ENCODE assay signal across 1 fruit fly cellular context in genomic region chr2L:1649244-1649827, dm6.
TF ChIP-seq lines count a peak whose summit lies in the region.

No protein-coding gene starts in this region.

TF ChIP-seq in whole organism, embryonic, 481 proteins besides CTCF, POLR2A, EP300 and RAD21 (continued from another document and continues in another):
- TF ChIP-seq Hey (tag; optimal IDR thresholded peaks at IDR 0.05; lab: Kevin White, UChicago) (no peak), CG10366 (GFP tag; IDR thresholded peaks at IDR 0.05; lab: Robert Waterston, UW) (peak; percentile 85), CG2202 (tag; optimal IDR thresholded peaks at IDR 0.05; lab: Kevin White, UChicago) (peak; percentile 57), CG6254 (GFP tag; optimal IDR thresholded peaks at IDR 0.05; lab: Kevin White, UChicago) (peak; percentile 88), Optix (GFP tag; IDR thresholded peaks at IDR 0.05; lab: Robert Waterston, UW) (peak; percentile 89), fru (optimal IDR thresholded peaks at IDR 0.05; lab: Kevin White, UChicago) (no peak), Oli (tag; optimal IDR thresholded peaks at IDR 0.05; lab: Kevin White, UChicago) (peak; percentile 96), gcm (GFP tag; optimal IDR thresholded peaks at IDR 0.05; lab: Kevin White, UChicago) (peak; percentile 96), abd-A (tag; optimal IDR thresholded peaks at IDR 0.05; lab: Kevin White, UChicago) (peak; percentile 53), CG15696 (tag; optimal IDR thresholded peaks at IDR 0.05; lab: Kevin White, UChicago) (peak; percentile 54), nau (GFP tag; optimal IDR thresholded peaks at IDR 0.05; lab: Kevin White, UChicago) (peak; percentile 74), pzg (GFP tag; optimal IDR thresholded peaks at IDR 0.05; lab: Kevin White, UChicago) (no peak), Dbx (GFP tag; IDR thresholded peaks at IDR 0.05; lab: Robert Waterston, UW) (peak; percentile 85), CG11247 (GFP tag; IDR thresholded peaks at IDR 0.05; lab: Robert Waterston, UW) (peak; percentile 88), CG4282 (GFP tag; optimal IDR thresholded peaks at IDR 0.05; lab: Kevin White, UChicago) (no peak), stc (GFP tag; IDR thresholded peaks at IDR 0.05; lab: Robert Waterston, UW) (peak; percentile 94), Taf1 (GFP tag; IDR thresholded peaks at IDR 0.05; lab: Robert Waterston, UW) (peak; percentile 61), CG18599 (GFP tag; optimal IDR thresholded peaks at IDR 0.05; lab: Kevin White, UChicago) (peak; percentile 97), CG12769 (tag; optimal IDR thresholded peaks at IDR 0.05; lab: Kevin White, UChicago) (no peak), Nf-YB (GFP tag; optimal IDR thresholded peaks at IDR 0.05; lab: Kevin White, UChicago) (peak; percentile 85), CG8281 (tag; optimal IDR thresholded peaks at IDR 0.05; lab: Kevin White, UChicago) (peak; percentile 86), CG10462 (GFP tag; optimal IDR thresholded peaks at IDR 0.05; lab: Kevin White, UChicago) (peak; percentile 70), CG16779 (GFP tag; IDR thresholded peaks at IDR 0.05; lab: Robert Waterston, UW) (peak; percentile 71; the same call in 1 of the 2 replicates), Ravus (GFP tag; IDR thresholded peaks at IDR 0.05; lab: Robert Waterston, UW) (peak; percentile 63), CG34376 (GFP tag; optimal IDR thresholded peaks at IDR 0.05; lab: Kevin White, UChicago) (peak; percentile 57), CG5953 (GFP tag; IDR thresholded peaks at IDR 0.05; lab: Robert Waterston, UW) (peak; percentile 91), TFAM (GFP tag; optimal IDR thresholded peaks at IDR 0.05; lab: Kevin White, UChicago) (no peak), ftz-f1 (GFP tag; optimal IDR thresholded peaks at IDR 0.05; lab: Kevin White, UChicago) (no peak), CG34224 (GFP tag; IDR thresholded peaks at IDR 0.05; lab: Robert Waterston, UW; ENCODE audit: partially characterized antibody) (no peak), hb (GFP tag; IDR thresholded peaks at IDR 0.05; lab: Robert Waterston, UW; ENCODE audit: partially characterized antibody) (no peak), pho (GFP tag; optimal IDR thresholded peaks at IDR 0.05; lab: Kevin White, UChicago) (no peak), CG9932 (GFP tag; IDR thresholded peaks at IDR 0.05; lab: Robert Waterston, UW) (peak; percentile 75), jigr1 (GFP tag; IDR thresholded peaks at IDR 0.05; lab: Robert Waterston, UW) (peak; percentile 73), CG32767 (GFP tag; IDR thresholded peaks at IDR 0.05; lab: Robert Waterston, UW) (peak; percentile 84), bcd (GFP tag; optimal IDR thresholded peaks at IDR 0.05; lab: Kevin White, UChicago) (peak; percentile 94), CG14050 (GFP tag; IDR thresholded peaks at IDR 0.05; lab: Robert Waterston, UW) (peak; percentile 86), CG9876 (GFP tag; optimal IDR thresholded peaks at IDR 0.05; lab: Kevin White, UChicago) (peak; percentile 26), Kr (GFP tag; optimal IDR thresholded peaks at IDR 0.05; lab: Kevin White, UChicago) (no peak), CG9609 (GFP tag; optimal IDR thresholded peaks at IDR 0.05; lab: Kevin White, UChicago) (no peak), Bteb2 (GFP tag; optimal IDR thresholded peaks at IDR 0.05; lab: Kevin White, UChicago) (no peak), esg (GFP tag; conservative IDR thresholded peaks at IDR 0.05; lab: Robert Waterston, UW) (peak; percentile 74), CG3407 (GFP tag; optimal IDR thresholded peaks at IDR 0.05; lab: Kevin White, UChicago) (peak; percentile 90), CG8290 (GFP tag; optimal IDR thresholded peaks at IDR 0.05; lab: Kevin White, UChicago) (peak; percentile 37), CG8290 (tag; optimal IDR thresholded peaks at IDR 0.05; lab: Kevin White, UChicago) (peak in 1 of 2 experiments; percentile 39), CG7786 (GFP tag; optimal IDR thresholded peaks at IDR 0.05; lab: Kevin White, UChicago) (no peak), sqz (GFP tag; optimal IDR thresholded peaks at IDR 0.05; lab: Kevin White, UChicago) (peak; percentile 88), CkIIα-i1 (GFP tag; IDR thresholded peaks at IDR 0.05; lab: Robert Waterston, UW) (peak; percentile 62; the same call in 1 of the 2 replicates), dysf (GFP tag; IDR thresholded peaks at IDR 0.05; lab: Robert Waterston, UW) (peak; percentile 93), CG17612 (GFP tag; IDR thresholded peaks at IDR 0.05; lab: Robert Waterston, UW) (peak; percentile 71), HLH3B (GFP tag; IDR thresholded peaks at IDR 0.05; lab: Robert Waterston, UW) (peak; percentile 84), scrt (GFP tag; optimal IDR thresholded peaks at IDR 0.05; lab: Kevin White, UChicago) (peak; percentile 92), ken (GFP tag; IDR thresholded peaks at IDR 0.05; lab: Robert Waterston, UW) (peak; percentile 88), Abd-B (GFP tag; optimal IDR thresholded peaks at IDR 0.05; lab: Kevin White, UChicago) (peak; percentile 91), CG14965 (GFP tag; optimal IDR thresholded peaks at IDR 0.05; lab: Kevin White, UChicago; ENCODE audit: borderline replicate concordance) (no peak), MBD-R2 (GFP tag; IDR thresholded peaks at IDR 0.05; lab: Robert Waterston, UW) (peak; percentile 79; the same call in 1 of the 2 replicates), CG11723 (GFP tag; optimal IDR thresholded peaks at IDR 0.05; lab: Kevin White, UChicago) (peak; percentile 81), Drgx (GFP tag; IDR thresholded peaks at IDR 0.05; lab: Robert Waterston, UW) (peak; percentile 82), CG15073 (GFP tag; optimal IDR thresholded peaks at IDR 0.05; lab: Kevin White, UChicago) (peak; percentile 5), HLHmδ (GFP tag; optimal IDR thresholded peaks at IDR 0.05; lab: Kevin White, UChicago) (no peak), crol (GFP tag; IDR thresholded peaks at IDR 0.05; lab: Robert Waterston, UW) (no peak), CG5180 (GFP tag; optimal IDR thresholded peaks at IDR 0.05; lab: Kevin White, UChicago) (peak; percentile 86), pan (optimal IDR thresholded peaks at IDR 0.05; lab: Kevin White, UChicago) (no peak), pan (GFP tag; optimal IDR thresholded peaks at IDR 0.05 in 1 of 2, IDR thresholded peaks at IDR 0.05 in 1 of 2) (peak in 1 of 2 experiments; percentile 92), MTF-1 (GFP tag; optimal IDR thresholded peaks at IDR 0.05; lab: Kevin White, UChicago; ENCODE audit: borderline replicate concordance) (peak; percentile 44), prd (optimal IDR thresholded peaks at IDR 0.05; lab: Kevin White, UChicago) (no peak), prd (GFP tag; IDR thresholded peaks at IDR 0.05; lab: Robert Waterston, UW) (peak; percentile 94), CG6791 (GFP tag; IDR thresholded peaks at IDR 0.05; lab: Robert Waterston, UW; ENCODE audit: partially characterized antibody) (no peak), Ptx1 (GFP tag; IDR thresholded peaks at IDR 0.05; lab: Robert Waterston, UW) (peak; percentile 92), ttk (GFP tag; IDR thresholded peaks at IDR 0.05; lab: Robert Waterston, UW) (peak; percentile 78), Spps (tag; optimal IDR thresholded peaks at IDR 0.05; lab: Kevin White, UChicago) (peak; percentile 72), Lim3 (GFP tag; IDR thresholded peaks at IDR 0.05; lab: Robert Waterston, UW) (peak; percentile 78), CG4617 (GFP tag; optimal IDR thresholded peaks at IDR 0.05; lab: Kevin White, UChicago; ENCODE audit: borderline replicate concordance) (peak; percentile 13), croc (GFP tag; conservative IDR thresholded peaks at IDR 0.05; lab: Robert Waterston, UW) (peak; percentile 87), CG12299 (tag; optimal IDR thresholded peaks at IDR 0.05; lab: Kevin White, UChicago) (peak; percentile 87), CG2678 (tag; optimal IDR thresholded peaks at IDR 0.05; lab: Kevin White, UChicago) (peak; percentile 99), wek (GFP tag; optimal IDR thresholded peaks at IDR 0.05; lab: Kevin White, UChicago) (no peak), CG11398 (GFP tag; optimal IDR thresholded peaks at IDR 0.05; lab: Kevin White, UChicago) (no peak), E2f1 (GFP tag; IDR thresholded peaks at IDR 0.05; lab: Robert Waterston, UW) (peak; percentile 90), CG17829 (tag; optimal IDR thresholded peaks at IDR 0.05; lab: Kevin White, UChicago) (peak; percentile 89), gro (GFP tag; optimal IDR thresholded peaks at IDR 0.05; lab: Kevin White, UChicago) (no peak), CG11695 (GFP tag; IDR thresholded peaks at IDR 0.05; lab: Robert Waterston, UW) (peak; percentile 89), Nf-YC (tag; optimal IDR thresholded peaks at IDR 0.05; lab: Kevin White, UChicago) (peak; percentile 85), Hr78 (GFP tag; optimal IDR thresholded peaks at IDR 0.05; lab: Kevin White, UChicago) (peak in 1 of 2 experiments; percentile 80), Chrac-16 (GFP tag; optimal IDR thresholded peaks at IDR 0.05; lab: Kevin White, UChicago) (peak; percentile 59), yki (optimal IDR thresholded peaks at IDR 0.05; lab: Kevin White, UChicago) (no peak), bab2 (GFP tag; optimal IDR thresholded peaks at IDR 0.05; lab: Kevin White, UChicago) (peak; percentile 24), CG11696 (GFP tag; IDR thresholded peaks at IDR 0.05; lab: Robert Waterston, UW) (peak; percentile 75), CG10431 (GFP tag; optimal IDR thresholded peaks at IDR 0.05; lab: Kevin White, UChicago) (peak; percentile 34), CG6813 (GFP tag; optimal IDR thresholded peaks at IDR 0.05; lab: Kevin White, UChicago) (peak; percentile 86), GATAe (GFP tag; conservative IDR thresholded peaks at IDR 0.05; lab: Robert Waterston, UW) (peak; percentile 36), tin (GFP tag; optimal IDR thresholded peaks at IDR 0.05; lab: Kevin White, UChicago) (peak; percentile 62), Sox102F (GFP tag; optimal IDR thresholded peaks at IDR 0.05; lab: Kevin White, UChicago) (peak; percentile 99), Tbp (GFP tag; optimal IDR thresholded peaks at IDR 0.05; lab: Kevin White, UChicago) (no peak), vnd (GFP tag; IDR thresholded peaks at IDR 0.05; lab: Robert Waterston, UW; ENCODE audit: partially characterized antibody) (peak; percentile 38; the same call in 1 of the 3 replicates), CG16863 (GFP tag; optimal IDR thresholded peaks at IDR 0.05; lab: Kevin White, UChicago) (no peak), CG30431 (GFP tag; optimal IDR thresholded peaks at IDR 0.05; lab: Kevin White, UChicago) (peak; percentile 48), HLH4C (GFP tag; IDR thresholded peaks at IDR 0.05; lab: Robert Waterston, UW; ENCODE audit: partially characterized antibody) (no peak), zfh1 (GFP tag; IDR thresholded peaks at IDR 0.05; lab: Robert Waterston, UW) (peak; percentile 76), CG8765 (GFP tag; IDR thresholded peaks at IDR 0.05; lab: Robert Waterston, UW) (peak; percentile 79), CG30020 (tag; optimal IDR thresholded peaks at IDR 0.05; lab: Kevin White, UChicago) (peak; percentile 46), CG18476 (GFP tag; optimal IDR thresholded peaks at IDR 0.05; lab: Kevin White, UChicago) (peak; percentile 63), Awh (GFP tag; IDR thresholded peaks at IDR 0.05; lab: Robert Waterston, UW) (peak; percentile 83), nom (GFP tag; optimal IDR thresholded peaks at IDR 0.05; lab: Kevin White, UChicago) (no peak), pros (GFP tag; optimal IDR thresholded peaks at IDR 0.05; lab: Kevin White, UChicago) (peak; percentile 22), Trl (optimal IDR thresholded peaks at IDR 0.05; lab: Kevin White, UChicago) (no peak), Trl (GFP tag; optimal IDR thresholded peaks at IDR 0.05; lab: Kevin White, UChicago) (no peak), dmrt99B (tag; optimal IDR thresholded peaks at IDR 0.05; lab: Kevin White, UChicago) (peak; percentile 99), CG1024 (GFP tag; IDR thresholded peaks at IDR 0.05; lab: Robert Waterston, UW) (peak; percentile 27; the same call in 1 of the 2 replicates), Dad (GFP tag; optimal IDR thresholded peaks at IDR 0.05; lab: Kevin White, UChicago) (peak; percentile 15), CG3281 (GFP tag; optimal IDR thresholded peaks at IDR 0.05; lab: Kevin White, UChicago) (peak; percentile 94), psq (GFP tag; optimal IDR thresholded peaks at IDR 0.05; lab: Kevin White, UChicago) (peak; percentile 69), ind (GFP tag; optimal IDR thresholded peaks at IDR 0.05; lab: Kevin White, UChicago) (peak; percentile 88), D19B (GFP tag; optimal IDR thresholded peaks at IDR 0.05; lab: Kevin White, UChicago) (peak; percentile 66), Fer1 (GFP tag; optimal IDR thresholded peaks at IDR 0.05; lab: Kevin White, UChicago) (peak; percentile 97), Xrp1 (GFP tag; IDR thresholded peaks at IDR 0.05; lab: Robert Waterston, UW) (peak; percentile 87), YL-1 (GFP tag; optimal IDR thresholded peaks at IDR 0.05; lab: Kevin White, UChicago) (peak; percentile 42), CG18011 (GFP tag; optimal IDR thresholded peaks at IDR 0.05; lab: Kevin White, UChicago) (peak; percentile 50), CG1603 (tag; optimal IDR thresholded peaks at IDR 0.05; lab: Kevin White, UChicago) (peak; percentile 20), unpg (GFP tag; optimal IDR thresholded peaks at IDR 0.05; lab: Kevin White, UChicago) (peak; percentile 95), btn (GFP tag; optimal IDR thresholded peaks at IDR 0.05; lab: Kevin White, UChicago) (no peak), Med (GFP tag; lab: Kevin White, UChicago) (peak; percentile 72), Stat92E (GFP tag; optimal IDR thresholded peaks at IDR 0.05; lab: Kevin White, UChicago) (peak in 2 of 3 experiments; percentile 34 to 40), salm (tag; optimal IDR thresholded peaks at IDR 0.05; lab: Kevin White, UChicago) (peak; percentile 95), klu (GFP tag; IDR thresholded peaks at IDR 0.05; lab: Robert Waterston, UW) (peak; percentile 68), tup (GFP tag; optimal IDR thresholded peaks at IDR 0.05; lab: Kevin White, UChicago) (no peak), D19A (tag; optimal IDR thresholded peaks at IDR 0.05; lab: Kevin White, UChicago) (peak; percentile 88), run (tag; optimal IDR thresholded peaks at IDR 0.05; lab: Kevin White, UChicago) (peak; percentile 97), C15 (GFP tag; IDR thresholded peaks at IDR 0.05; lab: Robert Waterston, UW) (peak; percentile 58; the same call in 2 of the 3 replicates), hbn (GFP tag; IDR thresholded peaks at IDR 0.05; lab: Robert Waterston, UW; ENCODE audit: partially characterized antibody) (no peak), oc (tag; optimal IDR thresholded peaks at IDR 0.05; lab: Kevin White, UChicago) (peak; percentile 95), H15 (GFP tag; IDR thresholded peaks at IDR 0.05; lab: Robert Waterston, UW) (peak; percentile 85), Gug (GFP tag; IDR thresholded peaks at IDR 0.05; lab: Robert Waterston, UW) (peak; percentile 97)
